Fruit fly (Drosophila melanogaster): ENCODE measurements around the gene CG32751.

- no peak for TF ChIP-seq Myc (optimal IDR thresholded peaks at IDR 0.05)
- TF ChIP-seq insv (optimal IDR thresholded peaks at IDR 0.05), result no peak
- TF ChIP-seq psq (optimal IDR thresholded peaks at IDR 0.05), result no peak
Measured at dm6 chrX:6179428-6179827, 19.0 kb downstream of the CG32751 start.
